Worm (Caenorhabditis elegans) whole organism, L4 larva: ENCODE results near the gene acr-3.
A peak's percentile ranks its signal among the peaks of the same experiment; 100 is the strongest.

Experiments used
- F10B5.3 ChIP-seq: sonication (generic microtip); optimal IDR thresholded peaks from 2 replicates; lab custom pipeline; 2016; ENCODE audit warnings: mild to moderate bottlenecking, missing genetic modification characterization, missing compliant biosample characterization
- F37D6.2 ChIP-seq: sonication (generic microtip); optimal IDR thresholded peaks from 2 replicates; lab custom pipeline; 2016; ENCODE audit warnings: mild to moderate bottlenecking, missing genetic modification characterization, missing compliant biosample characterization
- F49E8.2 ChIP-seq: sonication (generic microtip); optimal IDR thresholded peaks from 2 replicates; lab custom pipeline; 2016; ENCODE audit warnings: missing compliant biosample characterization, mild to moderate bottlenecking, missing genetic modification characterization, borderline replicate concordance
- T20F7.1 ChIP-seq: fragments of 200-800 bp; sonication (Bioruptor generic); optimal IDR thresholded peaks from 2 replicates; lab custom pipeline; 2018; ENCODE audit warnings: mild to moderate bottlenecking, missing genetic modification characterization, missing compliant biosample characterization
- Y105C5A.15 ChIP-seq: fragments of 200-800 bp; sonication (Bioruptor generic); IDR thresholded peaks from 2 replicates; pipeline ENCODE4 v1.3.6; 2022; ENCODE audit warnings: missing genetic modification characterization, missing compliant biosample characterization
- Y5F2A.4 ChIP-seq: fragments of 200-800 bp; sonication (Bioruptor generic); optimal IDR thresholded peaks from 2 replicates; lab custom pipeline; 2018; ENCODE audit warnings: mild to moderate bottlenecking, missing genetic modification characterization, missing compliant biosample characterization
- ZK546.5 ChIP-seq, 2 experiments: sonication (generic microtip); optimal IDR thresholded peaks; 2 replicates each; lab custom pipeline; 2017; ENCODE audit warnings: missing biosample characterization in 2 of 2, missing genetic modification characterization in 2 of 2
- aly-2 ChIP-seq: sonication (generic microtip); optimal IDR thresholded peaks from 2 replicates; lab custom pipeline; 2018; ENCODE audit warnings: missing biosample characterization, missing genetic modification characterization
- ama-1 ChIP-seq: fragments of 150-350 bp; optimal IDR thresholded peaks from 2 replicates; lab custom pipeline; 2014; ENCODE audit warnings: inconsistent platforms, mixed read lengths
- arid-1 ChIP-seq: fragments of 200-800 bp; sonication (Bioruptor generic); conservative IDR thresholded peaks from 2 replicates; pipeline ENCODE4 v1.3.6; 2022; ENCODE audit warnings: missing genetic modification reagents, missing genetic modification characterization, missing compliant biosample characterization
- ceh-28 ChIP-seq: fragments of 150-350 bp; optimal IDR thresholded peaks from 2 replicates; lab custom pipeline; 2014; ENCODE audit warnings: missing biosample characterization, missing genetic modification reagents, missing genetic modification characterization
- ceh-44 ChIP-seq: fragments of 200-800 bp; sonication (Bioruptor generic); IDR thresholded peaks from 2 replicates; pipeline ENCODE4 v1.3.6; 2022; ENCODE audit warnings: missing genetic modification reagents, missing genetic modification characterization, missing compliant biosample characterization
- ceh-62 ChIP-seq: sonication (generic microtip); optimal IDR thresholded peaks from 2 replicates; lab custom pipeline; 2017; ENCODE audit warnings: missing biosample characterization, missing genetic modification characterization
- ceh-82 ChIP-seq: sonication (generic microtip); optimal IDR thresholded peaks from 2 replicates; lab custom pipeline; 2017; ENCODE audit warnings: missing biosample characterization, missing genetic modification characterization
- ces-1 ChIP-seq: fragments of 150-350 bp; sonication (generic microtip); optimal IDR thresholded peaks from 4 replicates; lab custom pipeline; 2014; ENCODE audit warnings: missing biosample characterization, missing genetic modification reagents, missing genetic modification characterization
- daf-12 ChIP-seq: fragments of 150-350 bp; optimal IDR thresholded peaks from 2 replicates; lab custom pipeline; 2014; ENCODE audit warnings: missing biosample characterization, missing genetic modification reagents, missing genetic modification characterization
- daf-19 ChIP-seq: fragments of 200-800 bp; sonication (Bioruptor generic); conservative IDR thresholded peaks from 2 replicates; pipeline ENCODE4 v1.3.6; 2022; ENCODE audit warnings: missing genetic modification characterization, missing compliant biosample characterization
- duxl-1 ChIP-seq: sonication (generic microtip); optimal IDR thresholded peaks from 2 replicates; lab custom pipeline; 2016; ENCODE audit warnings: mild to moderate bottlenecking, missing genetic modification characterization, moderate library complexity, missing compliant biosample characterization; ENCODE audit not compliant: poor library complexity
- dve-1 ChIP-seq: sonication (generic microtip); optimal IDR thresholded peaks from 2 replicates; lab custom pipeline; 2017; ENCODE audit warnings: antibody characterized with exemption, mild to moderate bottlenecking, missing genetic modification characterization, missing compliant biosample characterization; ENCODE audit not compliant: insufficient read depth
- fkh-10 ChIP-seq: fragments of 150-350 bp; optimal IDR thresholded peaks from 2 replicates; lab custom pipeline; 2014; ENCODE audit warnings: missing biosample characterization, missing genetic modification reagents, missing genetic modification characterization
- gei-8 ChIP-seq: fragments of 200-800 bp; sonication (Bioruptor generic); optimal IDR thresholded peaks from 2 replicates; lab custom pipeline; 2018; ENCODE audit warnings: mild to moderate bottlenecking, missing genetic modification characterization, missing compliant biosample characterization
- hlh-11 ChIP-seq: fragments of 200-800 bp; sonication (Bioruptor generic); optimal IDR thresholded peaks from 2 replicates; lab custom pipeline; 2018; ENCODE audit warnings: mild to moderate bottlenecking, missing genetic modification characterization, missing compliant biosample characterization
- hmg-1.1 ChIP-seq: fragments of 200-800 bp; sonication (Bioruptor generic); IDR thresholded peaks from 2 replicates; pipeline ENCODE4 v1.3.6; 2022; ENCODE audit warnings: missing genetic modification reagents, missing genetic modification characterization, missing compliant biosample characterization
- jun-1 ChIP-seq: fragments of 150-350 bp; optimal IDR thresholded peaks from 2 replicates; lab custom pipeline; 2014; ENCODE audit warnings: missing biosample characterization, missing genetic modification reagents, missing genetic modification characterization
- lin-15B ChIP-seq: fragments of 150-350 bp; sonication (generic microtip); optimal IDR thresholded peaks from 3 replicates; lab custom pipeline; 2014; ENCODE audit warnings: missing biosample characterization, missing genetic modification characterization
- lin-38 ChIP-seq: fragments of 200-800 bp; sonication (Bioruptor generic); IDR thresholded peaks from 2 replicates; pipeline ENCODE4 v1.3.6; 2022; ENCODE audit warnings: missing genetic modification reagents, missing genetic modification characterization, missing compliant biosample characterization
- lin-39 ChIP-seq: fragments of 150-350 bp; optimal IDR thresholded peaks from 2 replicates; lab custom pipeline; 2014; ENCODE audit warnings: missing biosample characterization, missing genetic modification reagents, missing genetic modification characterization
- madf-9 ChIP-seq: fragments of 200-800 bp; sonication (Bioruptor generic); conservative IDR thresholded peaks from 2 replicates; pipeline ENCODE4 v1.3.6; 2022; ENCODE audit warnings: missing genetic modification reagents, missing genetic modification characterization, missing compliant biosample characterization
- mdt-29 ChIP-seq: fragments of 200-800 bp; sonication (Bioruptor generic); IDR thresholded peaks from 2 replicates; pipeline ENCODE4 v1.3.6; 2022; ENCODE audit warnings: missing genetic modification reagents, missing genetic modification characterization, missing compliant biosample characterization
- mxl-2 ChIP-seq: fragments of 200-800 bp; sonication (Bioruptor generic); conservative IDR thresholded peaks from 2 replicates; pipeline ENCODE4 v1.3.6; 2022; ENCODE audit warnings: missing genetic modification reagents, missing genetic modification characterization, missing compliant biosample characterization
- mxl-3 ChIP-seq: fragments of 200-800 bp; sonication (Bioruptor generic); optimal IDR thresholded peaks from 2 replicates; lab custom pipeline; 2018; ENCODE audit warnings: mild to moderate bottlenecking, missing genetic modification characterization, missing compliant biosample characterization
- nhr-10 ChIP-seq: fragments of 150-350 bp; optimal IDR thresholded peaks from 2 replicates; lab custom pipeline; 2014; ENCODE audit warnings: missing biosample characterization, missing genetic modification characterization
- nhr-102 ChIP-seq: sonication (generic microtip); optimal IDR thresholded peaks from 2 replicates; lab custom pipeline; 2016; ENCODE audit warnings: mild to moderate bottlenecking, missing genetic modification characterization, moderate library complexity, missing compliant biosample characterization
- nhr-111 ChIP-seq: fragments of 200-800 bp; sonication (Bioruptor generic); optimal IDR thresholded peaks from 2 replicates; lab custom pipeline; 2018; ENCODE audit warnings: mild to moderate bottlenecking, missing genetic modification characterization, missing compliant biosample characterization
- nhr-25 ChIP-seq: sonication (generic microtip); optimal IDR thresholded peaks from 2 replicates; lab custom pipeline; 2017; ENCODE audit warnings: missing genetic modification characterization, mild to moderate bottlenecking, missing compliant biosample characterization, antibody characterized with exemption, moderate library complexity, borderline replicate concordance; ENCODE audit not compliant: insufficient read depth
- nhr-76 ChIP-seq: fragments of 150-350 bp; optimal IDR thresholded peaks from 2 replicates; lab custom pipeline; 2014; ENCODE audit warnings: missing biosample characterization, missing genetic modification characterization
- pha-4 ChIP-seq, 2 experiments: fragments of 150-350 bp in 1 of 2; fragments of 200-800 bp in 1 of 2; sonication (Bioruptor generic) in 1 of 2; IDR thresholded peaks in 1 of 2; optimal IDR thresholded peaks in 1 of 2; 2 replicates each; pipeline versions ENCODE4 v1.3.6 to Lab custom; 2014 to 2022; ENCODE audit warnings: missing genetic modification characterization in 2 of 2, missing genetic modification reagents in 2 of 2, missing biosample characterization in 1 of 2, missing compliant biosample characterization in 1 of 2
- php-3 ChIP-seq: fragments of 200-800 bp; sonication (Bioruptor generic); IDR thresholded peaks from 2 replicates; pipeline ENCODE4 v1.3.6; 2022; ENCODE audit warnings: missing genetic modification reagents, missing genetic modification characterization, missing compliant biosample characterization
- pqm-1 ChIP-seq: sonication (generic microtip); optimal IDR thresholded peaks from 2 replicates; lab custom pipeline; 2017; ENCODE audit warnings: missing biosample characterization, missing genetic modification characterization
- sdz-12 ChIP-seq: fragments of 200-800 bp; sonication (Bioruptor generic); optimal IDR thresholded peaks from 2 replicates; lab custom pipeline; 2018; ENCODE audit warnings: mild to moderate bottlenecking, missing genetic modification characterization, missing compliant biosample characterization
- set-16 ChIP-seq: fragments of 200-800 bp; sonication (Bioruptor generic); IDR thresholded peaks from 2 replicates; pipeline ENCODE4 v1.3.6; 2022; ENCODE audit warnings: missing genetic modification reagents, missing genetic modification characterization, missing compliant biosample characterization
- spr-1 ChIP-seq: sonication (generic microtip); optimal IDR thresholded peaks from 2 replicates; lab custom pipeline; 2016; ENCODE audit warnings: mild to moderate bottlenecking, missing genetic modification characterization, missing compliant biosample characterization
- spr-3 ChIP-seq: fragments of 200-800 bp; sonication (Bioruptor generic); optimal IDR thresholded peaks from 2 replicates; lab custom pipeline; 2018; ENCODE audit warnings: mild to moderate bottlenecking, missing genetic modification characterization, missing compliant biosample characterization
- tag-97 ChIP-seq: fragments of 200-800 bp; sonication (Bioruptor generic); IDR thresholded peaks from 2 replicates; pipeline ENCODE4 v1.3.6; 2022; ENCODE audit warnings: missing genetic modification characterization, missing compliant biosample characterization
- tra-1 ChIP-seq: fragments of 200-800 bp; sonication (Bioruptor generic); IDR thresholded peaks from 2 replicates; pipeline ENCODE4 v1.3.6; 2022; ENCODE audit warnings: missing genetic modification reagents, missing genetic modification characterization, missing compliant biosample characterization
- unc-39 ChIP-seq: sonication (generic microtip); optimal IDR thresholded peaks from 2 replicates; lab custom pipeline; 2017; ENCODE audit warnings: missing biosample characterization, missing genetic modification characterization
- vab-7 ChIP-seq: fragments of 200-800 bp; sonication (Bioruptor generic); IDR thresholded peaks from 2 replicates; pipeline ENCODE4 v1.3.6; 2022; ENCODE audit warnings: missing genetic modification reagents, missing genetic modification characterization, missing compliant biosample characterization
- zag-1 ChIP-seq: fragments of 150-350 bp; optimal IDR thresholded peaks from 2 replicates; lab custom pipeline; 2014; ENCODE audit warnings: missing biosample characterization, missing genetic modification characterization
- zfp-3 ChIP-seq: fragments of 200-800 bp; sonication (Bioruptor generic); conservative IDR thresholded peaks from 2 replicates; pipeline ENCODE4 v1.3.6; 2022; ENCODE audit warnings: missing genetic modification reagents, missing genetic modification characterization, missing compliant biosample characterization
- zip-11 ChIP-seq: fragments of 200-800 bp; sonication (Bioruptor generic); IDR thresholded peaks from 2 replicates; pipeline ENCODE4 v1.3.6; 2022; ENCODE audit warnings: missing genetic modification characterization, missing compliant biosample characterization
- ztf-11 ChIP-seq: fragments of 150-350 bp; optimal IDR thresholded peaks from 2 replicates; lab custom pipeline; 2014; ENCODE audit warnings: missing biosample characterization, missing genetic modification characterization

acr-3 gene

ce11 chrX:6747906-6748356, 38.6 kb downstream of the acr-3 start (continued):
- no peak for TF ChIP-seq lin-39 (tag; lab: Kevin White, UChicago)
- peak; percentile 84 for TF ChIP-seq nhr-102 (tag; lab: Kevin White, UChicago)
- TF ChIP-seq ceh-82 (tag; lab: Kevin White, UChicago) = no peak
- TF ChIP-seq hmg-1.1 (GFP tag; lab: Robert Waterston, UW) = peak; percentile 64
- no peak for TF ChIP-seq zip-11 (GFP tag; lab: Robert Waterston, UW)
- TF ChIP-seq jun-1 (tag; lab: Kevin White, UChicago) = peak; percentile 48
- peak; percentile 76 for TF ChIP-seq gei-8
- no peak for TF ChIP-seq daf-19 (GFP tag; lab: Robert Waterston, UW)
- TF ChIP-seq ZK546.5 (tag; optimal IDR thresholded peaks at IDR 0.05; lab: Kevin White, UChicago) = no peak
- TF ChIP-seq F10B5.3 = peak; percentile 33
- TF ChIP-seq duxl-1 (tag; lab: Kevin White, UChicago) = peak; percentile 19
- no peak for TF ChIP-seq nhr-76 (tag; lab: Kevin White, UChicago)
- TF ChIP-seq ces-1 (GFP tag; lab: Kevin White, UChicago) = no peak
- TF ChIP-seq spr-3 (GFP tag; lab: Kevin White, UChicago) = peak; percentile 2
- TF ChIP-seq ama-1 = no peak
- TF ChIP-seq nhr-10 = no peak
- TF ChIP-seq daf-12 (tag; lab: Kevin White, UChicago) = no peak
- no peak for TF ChIP-seq unc-39 (tag; lab: Kevin White, UChicago)
- TF ChIP-seq ceh-44 (GFP tag; lab: Robert Waterston, UW) = no peak
- no peak for TF ChIP-seq ztf-11 (tag; lab: Kevin White, UChicago)
- TF ChIP-seq set-16 = peak; percentile 39
- peak; percentile 95 for TF ChIP-seq hlh-11 (tag; lab: Kevin White, UChicago)
- TF ChIP-seq sdz-12 (GFP tag; lab: Kevin White, UChicago) = no peak
- no peak for TF ChIP-seq arid-1 (GFP tag; lab: Robert Waterston, UW)
- TF ChIP-seq mxl-3 = peak; percentile 59
- TF ChIP-seq aly-2 = no peak
- peak; percentile 65; the same call in 1 of the 2 replicates for TF ChIP-seq tra-1 (GFP tag; lab: Robert Waterston, UW)
- TF ChIP-seq T20F7.1 (GFP tag; lab: Kevin White, UChicago) = peak; percentile 65
- peak; percentile 74; the same call in 1 of the 2 replicates for TF ChIP-seq pha-4 (GFP tag; IDR thresholded peaks at IDR 0.05; lab: Robert Waterston, UW)
- peak; percentile 93 for TF ChIP-seq pha-4 (tag; optimal IDR thresholded peaks at IDR 0.05; lab: Kevin White, UChicago)
- peak; percentile 87 for TF ChIP-seq dve-1 (tag; lab: Kevin White, UChicago)
- TF ChIP-seq zfp-3 (GFP tag; lab: Robert Waterston, UW) = no peak
- TF ChIP-seq fkh-10 = no peak
- no peak for TF ChIP-seq ceh-28
- TF ChIP-seq lin-38 = peak; percentile 45
- TF ChIP-seq spr-1 (tag; lab: Kevin White, UChicago) = no peak
- no peak for TF ChIP-seq F37D6.2 (tag; lab: Kevin White, UChicago)
- no peak for TF ChIP-seq nhr-111 (GFP tag; lab: Kevin White, UChicago)
- TF ChIP-seq madf-9 = 0 out of 2 replicates have a peak, but pooled peaks have one; percentile 9
- TF ChIP-seq php-3 = peak; percentile 78
- peak; percentile 83 for TF ChIP-seq mxl-2
- TF ChIP-seq zag-1 (tag; lab: Kevin White, UChicago) = no peak
- TF ChIP-seq nhr-25 (tag; lab: Kevin White, UChicago) = no peak
- TF ChIP-seq Y5F2A.4 = no peak
- no peak for TF ChIP-seq pqm-1 (tag; lab: Kevin White, UChicago)
- no peak for TF ChIP-seq ceh-62 (tag; lab: Kevin White, UChicago)
- TF ChIP-seq lin-15B = no peak
- TF ChIP-seq Y105C5A.15 (GFP tag; lab: Robert Waterston, UW) = no peak
- no peak for TF ChIP-seq tag-97 (GFP tag; lab: Robert Waterston, UW)
- TF ChIP-seq vab-7 = no peak
- TF ChIP-seq F49E8.2 (tag; lab: Kevin White, UChicago) = no peak
- peak; percentile 70 for TF ChIP-seq mdt-29 (GFP tag; lab: Robert Waterston, UW)
